Worm (Caenorhabditis elegans) whole organism, L4/young adult: Measurements from ENCODE around the gene fbxc-51.

Experiments
- W03F9.2 ChIP-seq: fragments of 150-350 bp; optimal IDR thresholded peaks from 2 replicates; lab custom pipeline; 2014; ENCODE audit warnings: missing biosample characterization, missing genetic modification characterization
- him-1 ChIP-seq: sonication (generic microtip); optimal IDR thresholded peaks from 2 replicates; lab custom pipeline; 2016; ENCODE audit warnings: missing genotype, missing genetic modification reagents, missing genetic modification characterization, missing compliant biosample characterization

ce11 chrII:820519-820918 is 48.1 kb upstream of the fbxc-51 start, which contains the start of gene F46F5.7:
- TF ChIP-seq him-1 (tag; lab: Kevin White, UChicago) (no peak), W03F9.2 (tag; lab: Kevin White, UChicago) (no peak)
